Worm (Caenorhabditis elegans) whole organism, L1 larva: Measurements from ENCODE around the gene C34C12.8.

Source experiments
- ceh-88 ChIP-seq: fragments of 200-800 bp; sonication (Bioruptor generic); IDR thresholded peaks from 2 replicates; pipeline ENCODE4 v1.3.6; 2022; ENCODE audit warnings: missing genetic modification characterization, missing compliant biosample characterization
- ceh-90 ChIP-seq: sonication (generic microtip); optimal IDR thresholded peaks from 2 replicates; lab custom pipeline; 2016; ENCODE audit warnings: missing genetic modification characterization, missing compliant biosample characterization
- elt-2 ChIP-seq: sonication (generic microtip); optimal IDR thresholded peaks from 2 replicates; lab custom pipeline; 2016; ENCODE audit warnings: missing genetic modification characterization, mild to moderate bottlenecking, inconsistent platforms, missing compliant biosample characterization, missing genetic modification reagents
- elt-3 ChIP-seq, 6 experiments: fragments of 150-350 bp in 1 of 6; sonication (generic microtip); optimal IDR thresholded peaks; 2 replicates each; lab custom pipeline; 2017 to 2018; ENCODE audit warnings: missing biosample characterization in 6 of 6, missing genetic modification characterization in 6 of 6, inconsistent platforms in 1 of 6
- fkh-10 ChIP-seq: sonication (generic microtip); optimal IDR thresholded peaks from 2 replicates; lab custom pipeline; 2017; ENCODE audit warnings: missing biosample characterization, missing genetic modification reagents, missing genetic modification characterization
- fos-1 ChIP-seq: fragments of 150-350 bp; optimal IDR thresholded peaks from 2 replicates; lab custom pipeline; 2014; ENCODE audit warnings: missing biosample characterization, missing genetic modification characterization
- lsy-2 ChIP-seq, 2 experiments: fragments of 150-350 bp; optimal IDR thresholded peaks; 2 replicates each; lab custom pipeline; 2014; ENCODE audit warnings: missing biosample characterization in 2 of 2, missing genetic modification characterization in 2 of 2
- mdl-1 ChIP-seq, 2 experiments: fragments of 150-350 bp; optimal IDR thresholded peaks; 2 replicates each; lab custom pipeline; 2014 to 2017; ENCODE audit warnings: missing biosample characterization in 2 of 2, missing genetic modification characterization in 2 of 2, inconsistent platforms in 1 of 2
- nhr-11 ChIP-seq: fragments of 150-350 bp; optimal IDR thresholded peaks from 2 replicates; lab custom pipeline; 2014; ENCODE audit warnings: missing biosample characterization, missing genetic modification characterization
- nhr-28 ChIP-seq: fragments of 150-350 bp; optimal IDR thresholded peaks from 2 replicates; lab custom pipeline; 2014; ENCODE audit warnings: missing biosample characterization, missing genetic modification characterization
- nhr-71 ChIP-seq: sonication (generic microtip); optimal IDR thresholded peaks from 2 replicates; lab custom pipeline; 2016; ENCODE audit warnings: mild to moderate bottlenecking, missing genetic modification characterization, moderate library complexity, missing compliant biosample characterization
- snpc-4 ChIP-seq: fragments of 150-350 bp; optimal IDR thresholded peaks from 2 replicates; lab custom pipeline; 2014; ENCODE audit warnings: missing biosample characterization, missing genetic modification characterization
- swsn-7 ChIP-seq: sonication (generic microtip); optimal IDR thresholded peaks from 2 replicates; lab custom pipeline; 2016; ENCODE audit warnings: missing genetic modification characterization, missing compliant biosample characterization
- unc-62 ChIP-seq: fragments of 150-350 bp; optimal IDR thresholded peaks from 2 replicates; lab custom pipeline; 2014; ENCODE audit warnings: missing biosample characterization, missing genetic modification reagents, missing genetic modification characterization

ce11 chrIII:3503286-3503685 lies 43.1 kb downstream of the C34C12.8 start, which contains the start of gene rpl-16:
- TF ChIP-seq swsn-7 (tag; lab: Kevin White, UChicago) (no peak), snpc-4 (tag; lab: Kevin White, UChicago) (no peak), ceh-90 (no peak), nhr-71 (no peak), fos-1 (tag; lab: Kevin White, UChicago) (no peak), unc-62 (GFP tag; lab: Kevin White, UChicago) (no peak), elt-2 (no peak), mdl-1 (tag; optimal IDR thresholded peaks at IDR 0.05; lab: Kevin White, UChicago) (no peak), lsy-2 (tag; optimal IDR thresholded peaks at IDR 0.05; lab: Kevin White, UChicago) (no peak), elt-3 (tag; optimal IDR thresholded peaks at IDR 0.05; lab: Kevin White, UChicago) (no peak), nhr-11 (tag; lab: Kevin White, UChicago) (no peak), nhr-28 (no peak), fkh-10 (GFP tag; lab: Kevin White, UChicago) (no peak), ceh-88 (no peak)
